Worm (Caenorhabditis elegans): ENCODE data around the gene B0280.7.

Gene B0280.7

DNA sequence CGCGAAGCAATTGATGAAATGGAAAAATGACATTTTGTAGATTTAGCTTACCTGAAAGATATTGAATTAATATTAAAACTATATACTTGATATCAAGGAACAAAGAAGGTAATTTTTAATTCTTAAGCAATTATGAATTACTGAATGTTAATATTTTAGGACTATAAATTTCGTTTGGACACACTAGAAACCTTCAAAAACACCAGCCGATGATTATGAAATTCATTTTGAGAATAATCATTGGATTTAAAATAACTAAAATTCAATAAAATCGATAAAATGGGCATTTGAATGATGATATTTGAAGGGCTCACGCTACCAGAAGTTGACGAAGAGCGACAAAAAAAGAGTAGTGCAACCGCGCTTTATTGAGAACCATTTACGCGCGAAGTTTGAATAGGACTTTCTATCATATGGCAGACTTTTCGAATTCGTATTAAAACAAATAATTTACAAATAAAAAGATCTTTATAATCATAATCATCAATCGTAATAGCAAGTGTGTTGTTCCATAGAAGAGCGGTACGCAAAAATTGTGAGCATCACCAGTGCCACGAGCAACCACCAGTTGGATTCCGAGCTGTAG, 37.8 kb downstream of the B0280.7 start, which contains the start of gene ZK418.5:
Gene ZK418.5, minus strand, starts transcription at position 51 of the 586 bp plus-strand sequence.
- TF ChIP-seq W03F9.2 (tag; optimal IDR thresholded peaks at IDR 0.05): no peak
- no peak for TF ChIP-seq dao-5 (tag; optimal IDR thresholded peaks at IDR 0.05)
- TF ChIP-seq him-1 (tag; optimal IDR thresholded peaks at IDR 0.05): no peak

DNA sequence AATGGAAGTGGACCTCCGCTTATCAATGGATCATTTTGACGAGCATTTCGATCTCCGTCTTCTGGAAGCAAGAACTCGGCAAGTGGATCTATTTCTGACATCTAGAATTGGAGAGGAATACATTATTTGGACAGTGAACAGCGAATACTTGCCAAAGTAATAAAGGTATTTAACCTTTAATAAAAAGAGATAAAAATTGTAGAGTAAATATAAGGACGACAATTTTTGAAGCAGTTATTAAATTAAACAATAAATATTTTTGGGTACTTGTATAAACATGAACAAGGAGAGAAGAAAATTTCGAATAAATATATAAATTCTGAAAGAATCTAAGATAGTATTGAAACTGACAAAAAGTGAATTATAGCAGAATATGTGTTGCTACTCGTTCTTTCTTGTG, 39.2 kb downstream of the B0280.7 start, which contains the start of gene lin-37:
Gene lin-37, minus strand, starts transcription at position 101 of the 400 bp plus-strand sequence.
- TF ChIP-seq W03F9.2 (tag; optimal IDR thresholded peaks at IDR 0.05): no peak

DNA sequence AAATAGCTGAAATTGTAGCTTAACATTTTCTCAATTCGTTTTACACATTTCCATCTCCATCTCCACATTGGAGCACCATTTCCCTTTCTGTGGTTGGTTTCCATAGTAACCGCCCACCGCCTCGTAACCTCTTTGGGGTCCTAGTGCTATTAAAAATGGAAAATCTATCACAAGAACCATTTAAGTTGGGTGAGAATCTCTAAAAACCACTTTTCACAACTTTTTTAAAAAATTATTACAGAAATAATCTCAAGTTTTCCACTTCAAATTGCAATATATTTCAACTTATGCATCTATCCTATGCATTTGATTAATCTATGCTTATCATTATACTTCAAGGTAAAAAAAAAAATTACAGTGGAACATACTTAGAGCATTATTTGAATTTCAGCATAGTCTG, 41.7 kb downstream of the B0280.7 start, which contains the start of gene tmem-17:
Gene tmem-17, plus strand, starts transcription at position 301 of the 400 bp plus-strand sequence.
- TF ChIP-seq dao-5 (tag; optimal IDR thresholded peaks at IDR 0.05): no peak
- TF ChIP-seq W03F9.2 (tag; optimal IDR thresholded peaks at IDR 0.05): no peak
- no peak for TF ChIP-seq him-1 (tag; optimal IDR thresholded peaks at IDR 0.05)

DNA sequence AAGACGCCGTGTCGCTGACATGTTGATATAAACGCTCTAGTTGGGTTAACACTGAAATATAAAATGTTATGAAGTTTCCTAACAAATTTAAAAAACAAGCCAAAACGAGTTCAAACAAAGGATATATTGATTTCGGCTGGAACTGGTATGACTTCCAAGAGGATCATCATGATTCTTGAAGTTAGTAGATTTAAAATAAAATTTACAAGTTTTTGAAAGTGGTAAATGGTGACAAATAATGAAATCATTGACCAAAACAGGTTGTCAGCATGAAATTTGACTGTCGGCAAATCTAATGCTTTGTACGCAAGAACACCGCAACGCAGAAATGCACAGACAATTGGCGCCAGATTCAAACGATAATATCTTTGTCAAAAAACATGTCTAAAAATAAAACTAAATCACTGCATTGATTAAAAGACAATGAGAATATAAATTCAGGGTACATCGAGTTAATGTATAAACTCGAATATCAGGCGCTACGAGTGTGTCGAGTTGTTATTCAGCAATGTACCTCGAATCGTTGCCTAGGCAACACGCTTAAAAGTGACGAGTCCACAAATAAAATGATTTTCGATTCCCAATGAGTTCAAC, 43.1 kb downstream of the B0280.7 start, which contains the start of the genes ubc-18 and R01H2.8:
Gene ubc-18, minus strand, starts transcription at position 51 of the 594 bp plus-strand sequence.
Gene R01H2.8, plus strand, starts transcription at position 544 of the 594 bp plus-strand sequence.
- TF ChIP-seq dao-5 (tag; optimal IDR thresholded peaks at IDR 0.05) (no peak), him-1 (tag; optimal IDR thresholded peaks at IDR 0.05) (no peak), W03F9.2 (tag; optimal IDR thresholded peaks at IDR 0.05) (peak; percentile 34)

DNA sequence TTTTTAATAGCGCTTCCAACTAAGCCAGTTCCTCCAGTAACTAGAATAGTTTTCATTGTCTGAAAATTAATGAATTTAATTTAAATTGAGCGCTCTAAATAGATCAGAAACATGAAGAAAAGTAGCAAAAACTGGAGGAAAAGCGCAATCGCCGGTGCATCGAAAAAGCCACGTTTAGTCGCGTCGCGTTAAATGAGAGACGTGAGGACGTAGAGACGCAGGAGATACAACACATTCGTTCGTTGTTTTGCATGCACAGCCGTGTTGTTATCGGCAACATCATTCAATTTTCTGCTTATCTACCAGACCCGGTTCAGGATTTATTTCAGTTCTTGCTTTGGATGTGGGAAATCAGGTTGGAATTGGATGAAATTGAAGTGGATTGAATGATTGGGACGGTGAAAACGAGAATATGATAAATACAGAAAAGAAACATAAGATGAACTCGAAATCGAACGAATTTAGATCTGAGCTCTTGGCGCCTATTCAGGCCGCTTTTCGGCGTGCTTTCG, 44.3 kb downstream of the B0280.7 start, which contains the start of gene ger-1:
Gene ger-1, minus strand, starts transcription at position 93 of the 512 bp plus-strand sequence.
- TF ChIP-seq W03F9.2 (tag; optimal IDR thresholded peaks at IDR 0.05) (no peak), him-1 (tag; optimal IDR thresholded peaks at IDR 0.05) (no peak), dao-5 (tag; optimal IDR thresholded peaks at IDR 0.05) (no peak)

DNA sequence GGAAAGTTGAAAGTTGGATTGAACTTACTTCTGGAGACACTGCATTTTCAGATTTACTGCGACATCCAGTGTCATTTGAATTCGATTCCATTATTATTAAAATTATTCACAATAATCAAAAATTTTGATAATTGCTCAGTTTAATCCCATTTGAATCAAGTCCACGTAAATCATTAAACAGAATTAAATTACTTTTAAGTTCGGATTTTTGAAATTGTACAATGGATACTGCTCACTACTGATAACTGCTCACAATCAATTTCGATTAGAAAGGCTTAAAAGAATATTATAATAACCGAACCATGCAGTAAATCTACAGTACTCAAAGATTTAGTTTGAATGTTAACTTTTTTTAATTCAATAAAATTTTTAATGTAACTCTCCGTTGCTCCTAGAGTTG, 47.5 kb downstream of the B0280.7 start, which contains the start of gene R01H2.4:
Gene R01H2.4, minus strand, starts transcription at position 101 of the 400 bp plus-strand sequence.
- TF ChIP-seq W03F9.2 (tag; optimal IDR thresholded peaks at IDR 0.05) (no peak), him-1 (tag; optimal IDR thresholded peaks at IDR 0.05) (no peak), dao-5 (tag; optimal IDR thresholded peaks at IDR 0.05) (no peak)

DNA sequence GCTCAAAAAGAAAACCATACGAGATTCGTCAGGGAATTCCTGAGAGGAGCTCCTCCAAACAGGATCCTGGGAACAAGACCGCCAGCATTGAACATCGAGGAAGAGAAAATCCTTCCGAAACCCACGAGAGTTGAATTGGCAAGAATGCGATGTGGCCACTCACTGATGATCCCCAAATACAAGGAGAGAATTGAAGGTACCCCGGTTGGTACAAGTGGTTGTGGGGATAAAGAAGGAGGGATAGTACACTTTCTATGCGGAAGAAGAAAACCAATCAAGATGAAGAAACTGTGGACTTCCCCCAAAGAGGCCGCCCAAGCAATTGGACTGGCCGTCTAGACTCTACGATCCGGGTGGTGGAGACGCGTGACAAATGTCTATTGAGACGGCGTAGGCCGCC, 48.6 kb downstream of the B0280.7 start:
- TF ChIP-seq him-1 (tag; optimal IDR thresholded peaks at IDR 0.05): no peak
- no peak for TF ChIP-seq dao-5 (tag; optimal IDR thresholded peaks at IDR 0.05)
- TF ChIP-seq W03F9.2 (tag; optimal IDR thresholded peaks at IDR 0.05): no peak

DNA sequence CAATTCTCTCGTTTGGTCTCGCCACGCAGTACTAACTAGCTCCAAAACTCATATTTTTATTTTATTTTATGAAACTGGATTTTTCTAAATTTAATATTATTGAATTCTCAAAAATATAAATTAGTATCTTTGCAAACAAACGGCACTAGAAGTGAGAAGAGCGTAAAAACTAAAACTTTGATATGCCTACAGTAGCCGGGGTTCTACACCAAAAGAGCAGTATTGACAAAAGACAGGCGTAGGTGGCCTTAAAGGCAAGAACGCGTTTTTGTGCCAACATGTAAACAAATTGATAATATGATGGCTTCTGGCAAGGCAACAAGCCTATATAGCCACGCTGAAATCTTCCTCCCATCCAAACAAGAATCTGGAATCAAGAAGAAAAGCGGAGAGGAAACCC, 49.1 kb downstream of the B0280.7 start, which contains the start of gene R01H2.1:
Gene R01H2.1, plus strand, starts transcription at position 301 of the 400 bp plus-strand sequence.
- no peak for TF ChIP-seq him-1 (tag; optimal IDR thresholded peaks at IDR 0.05)
- no peak for TF ChIP-seq dao-5 (tag; optimal IDR thresholded peaks at IDR 0.05)
- TF ChIP-seq W03F9.2 (tag; optimal IDR thresholded peaks at IDR 0.05): no peak

DNA sequence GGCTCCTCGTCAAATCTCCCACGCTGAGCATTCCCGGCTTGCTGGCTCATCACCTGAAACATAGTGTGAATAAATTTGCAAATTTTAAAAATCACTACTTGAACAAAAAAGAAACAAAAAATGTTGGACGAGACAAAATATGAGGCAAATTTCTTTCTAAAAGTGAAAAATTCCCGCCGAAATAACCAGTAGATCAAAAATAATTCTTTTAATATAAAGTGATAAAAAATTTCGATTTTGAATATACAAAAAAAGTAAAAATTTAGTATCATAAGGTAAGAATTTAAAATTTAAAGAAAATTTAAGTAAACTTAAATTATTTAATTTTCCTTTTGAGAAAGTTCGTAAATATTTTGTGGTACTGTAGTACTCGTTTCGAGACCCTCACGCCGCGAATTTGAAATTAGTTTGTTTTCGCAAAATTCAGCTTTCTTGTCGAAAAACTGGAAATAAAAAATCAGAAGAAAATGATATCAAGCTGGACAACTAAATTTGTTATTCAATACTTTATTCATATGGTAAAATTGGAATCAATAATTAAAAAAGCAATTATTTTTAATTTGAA, 51.1 kb downstream of the B0280.7 start, which contains the start of gene egg-2:
Gene egg-2, minus strand, starts transcription at position 53 of the 565 bp plus-strand sequence.
- TF ChIP-seq him-1 (tag; optimal IDR thresholded peaks at IDR 0.05) (no peak), W03F9.2 (tag; optimal IDR thresholded peaks at IDR 0.05) (no peak), dao-5 (tag; optimal IDR thresholded peaks at IDR 0.05) (no peak)
